Worm (Caenorhabditis elegans): ENCODE data around the gene M03B6.3.

Gene M03B6.3

DNA sequence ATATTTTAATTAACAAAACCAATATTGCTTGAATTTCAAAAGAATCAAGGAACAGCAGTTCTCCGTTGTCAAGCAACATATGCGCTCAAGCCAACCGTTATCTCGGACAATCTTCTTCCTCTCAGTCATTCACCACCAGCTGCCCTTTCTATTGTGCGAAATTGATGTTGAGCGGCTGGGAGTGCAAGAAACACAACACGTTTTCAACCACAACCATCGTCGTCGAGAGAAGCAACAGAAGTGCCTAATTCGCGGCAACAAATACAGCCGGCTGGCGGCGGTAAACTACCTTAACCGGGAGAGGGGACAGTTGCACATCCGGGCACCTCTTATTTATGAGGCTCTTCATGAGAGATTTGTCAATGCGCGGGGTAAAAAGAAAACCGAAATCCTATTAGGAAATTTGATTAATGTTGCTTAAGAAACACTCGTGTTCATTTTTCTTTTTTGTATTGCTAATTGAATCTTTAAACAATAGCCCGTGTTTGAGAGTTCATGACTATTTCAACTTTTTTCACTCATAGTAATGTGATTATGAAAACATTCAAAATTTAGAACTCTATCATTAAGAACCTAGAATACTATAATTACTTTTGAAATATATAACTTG is 17.8 kb upstream of the M03B6.3 start:
- no peak for TF ChIP-seq nhr-71 (tag; optimal IDR thresholded peaks at IDR 0.05)
- TF ChIP-seq lin-14 (GFP tag; optimal IDR thresholded peaks at IDR 0.05) = peak; percentile 29

DNA sequence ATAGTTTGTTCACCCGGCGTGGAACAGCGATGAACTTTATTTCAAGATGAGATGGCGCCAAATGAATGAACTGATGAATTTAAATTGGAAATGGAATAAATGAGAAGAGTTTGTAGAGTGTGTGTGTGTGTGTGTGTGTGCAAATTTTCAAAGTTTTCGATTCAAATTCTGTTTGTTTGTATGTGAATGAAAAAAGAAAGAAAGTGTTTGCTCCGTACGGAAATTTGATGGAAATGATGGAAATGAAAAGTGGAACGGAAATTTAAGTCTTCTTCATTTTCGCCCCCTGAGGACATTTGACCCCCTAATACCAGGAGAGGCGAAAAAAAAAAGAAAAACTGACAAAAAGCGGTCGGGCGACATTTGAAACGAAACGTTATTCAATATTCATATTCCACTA is 14.0 kb upstream of the M03B6.3 start:
- TF ChIP-seq Y116A8C.19 (tag; optimal IDR thresholded peaks at IDR 0.05; ENCODE audit: borderline replicate concordance) (no peak), snu-23 (GFP tag; optimal IDR thresholded peaks at IDR 0.05) (no peak), hlh-4 (tag; optimal IDR thresholded peaks at IDR 0.05) (no peak), ztf-11 (tag; optimal IDR thresholded peaks at IDR 0.05) (no peak), blmp-1 (tag; optimal IDR thresholded peaks at IDR 0.05) (no peak), lin-39 (tag; optimal IDR thresholded peaks at IDR 0.05) (no peak), ceh-63 (GFP tag; optimal IDR thresholded peaks at IDR 0.05) (no peak), ama-1 (optimal IDR thresholded peaks at IDR 0.05) (no peak), fkh-10 (GFP tag; optimal IDR thresholded peaks at IDR 0.05) (no peak), zip-4 (GFP tag; optimal IDR thresholded peaks at IDR 0.05) (no peak), nhr-71 (tag; optimal IDR thresholded peaks at IDR 0.05) (no peak), pag-3 (tag; optimal IDR thresholded peaks at IDR 0.05; ENCODE audit: borderline replicate concordance, insufficient read depth) (no peak)

DNA sequence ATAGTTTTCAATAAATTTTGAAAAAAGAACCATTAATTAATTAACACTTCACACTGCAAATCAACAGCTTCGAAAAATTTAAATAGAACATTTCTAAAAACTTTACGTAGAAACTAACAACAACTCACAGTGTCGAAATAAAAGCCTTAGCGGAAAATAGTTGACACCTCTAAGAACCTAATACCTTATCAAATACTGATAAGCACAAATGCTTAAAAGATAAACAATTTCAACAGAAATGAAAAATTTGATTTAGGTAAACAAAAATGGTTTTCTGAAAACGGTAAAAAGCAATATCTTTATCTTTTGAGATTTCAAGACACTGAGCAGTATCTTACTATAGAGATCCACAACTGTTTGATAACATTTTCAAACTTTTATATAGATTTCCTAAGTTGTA is 12.8 kb upstream of the M03B6.3 start:
- TF ChIP-seq unc-98 (GFP tag; IDR thresholded peaks at IDR 0.05) = no peak
- no peak for TF ChIP-seq sox-4 (tag; optimal IDR thresholded peaks at IDR 0.05)
- peak; percentile 58 for TF ChIP-seq elt-2 (tag; optimal IDR thresholded peaks at IDR 0.05)
- no peak for TF ChIP-seq lin-14 (GFP tag; optimal IDR thresholded peaks at IDR 0.05)
- no peak for TF ChIP-seq aly-2 (tag; optimal IDR thresholded peaks at IDR 0.05)
- no peak for TF ChIP-seq ceh-88 (GFP tag; IDR thresholded peaks at IDR 0.05)

DNA sequence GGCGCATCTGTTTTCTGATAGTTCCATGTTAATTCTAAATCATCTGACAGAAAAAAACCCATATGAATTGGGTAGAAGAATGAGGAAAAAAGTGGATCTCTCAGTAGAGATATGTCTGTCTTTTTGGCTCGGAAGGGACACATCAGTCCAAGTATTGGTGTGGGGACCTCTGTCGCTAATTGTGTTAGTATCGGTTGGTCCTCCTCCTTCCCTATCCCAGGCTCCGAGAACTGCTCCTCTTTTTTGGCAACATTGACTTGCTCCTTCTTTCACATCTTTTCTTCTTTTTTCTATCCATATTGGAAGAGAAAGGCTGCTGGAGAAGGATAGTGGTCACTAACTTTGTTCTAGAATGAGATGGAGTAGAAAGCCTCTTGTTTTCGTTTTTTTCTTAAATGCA is 11.8 kb upstream of the M03B6.3 start:
- TF ChIP-seq nhr-71 (tag; optimal IDR thresholded peaks at IDR 0.05) (no peak), ceh-63 (GFP tag; optimal IDR thresholded peaks at IDR 0.05) (no peak), ets-5 (GFP tag; IDR thresholded peaks at IDR 0.05) (no peak), C34B4.2 (tag; optimal IDR thresholded peaks at IDR 0.05) (no peak), lin-14 (GFP tag; optimal IDR thresholded peaks at IDR 0.05) (peak; percentile 55), unc-30 (tag; optimal IDR thresholded peaks at IDR 0.05) (no peak), elt-3 (tag; optimal IDR thresholded peaks at IDR 0.05) (no peak)

DNA sequence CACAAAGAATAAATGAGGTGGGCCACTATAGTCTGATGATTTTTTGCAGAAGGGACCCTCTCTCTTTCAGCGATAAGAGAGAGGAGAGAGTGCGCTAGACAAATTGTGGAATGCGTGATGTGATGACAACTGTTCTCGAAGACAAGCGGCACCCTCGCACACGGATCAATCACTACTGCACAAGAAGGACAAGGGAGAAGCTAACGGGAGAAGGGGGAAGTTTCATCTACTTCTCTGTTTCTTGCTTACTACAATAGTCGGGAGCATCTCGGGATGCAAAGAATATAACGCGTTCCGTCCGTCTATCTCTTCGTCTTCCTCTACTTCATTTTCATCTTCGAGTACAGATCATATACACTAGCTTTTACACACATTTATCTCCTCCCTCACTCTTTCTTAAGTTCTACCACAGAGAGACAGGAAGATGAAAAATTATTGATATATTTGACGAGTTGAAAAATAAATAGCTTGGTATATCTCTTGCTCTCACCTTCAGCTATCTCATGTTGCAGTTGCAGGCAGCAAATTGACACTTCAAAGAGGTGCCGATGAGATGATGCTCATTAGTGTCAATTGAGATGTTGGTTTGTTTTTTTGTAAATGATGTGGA is 9.3 kb upstream of the M03B6.3 start:
- TF ChIP-seq nhr-90 (tag; optimal IDR thresholded peaks at IDR 0.05; ENCODE audit: poor library complexity) = no peak
- TF ChIP-seq snu-23 (GFP tag; optimal IDR thresholded peaks at IDR 0.05) = peak; percentile 2
- TF ChIP-seq nhr-71 (tag; optimal IDR thresholded peaks at IDR 0.05) = peak; percentile 58
- TF ChIP-seq lin-14 (GFP tag; optimal IDR thresholded peaks at IDR 0.05) = peak; percentile 80
- TF ChIP-seq pax-3 (tag; optimal IDR thresholded peaks at IDR 0.05) = no peak
- TF ChIP-seq unc-130 (tag; optimal IDR thresholded peaks at IDR 0.05) = peak; percentile 40
- peak; percentile 10; the same call in 1 of the 2 replicates for TF ChIP-seq nhr-19 (GFP tag; conservative IDR thresholded peaks at IDR 0.05)
- peak; percentile 16 for TF ChIP-seq nhr-20 (tag; optimal IDR thresholded peaks at IDR 0.05)
- no peak for TF ChIP-seq nhr-85 (tag)
- TF ChIP-seq rnt-1 (tag; optimal IDR thresholded peaks at IDR 0.05) = peak; percentile 63

DNA sequence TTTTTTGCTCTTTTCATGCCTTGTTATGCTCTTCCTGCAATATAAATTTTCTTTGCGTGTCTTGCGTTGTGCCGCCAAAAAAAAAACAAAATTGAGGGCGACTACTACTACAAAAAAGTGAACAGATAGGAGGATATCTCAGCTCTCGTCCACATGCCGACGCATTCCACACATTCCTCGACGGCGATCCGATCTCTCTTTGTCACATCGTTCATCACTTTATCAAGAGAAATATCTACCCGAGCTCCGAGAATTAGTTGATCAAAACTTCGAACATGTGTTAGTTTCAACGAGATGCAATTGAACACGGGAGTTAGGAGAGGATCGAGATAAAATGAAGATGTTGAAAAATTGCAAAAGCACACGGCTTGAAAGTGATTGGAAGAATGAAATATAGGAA is 7.0 kb upstream of the M03B6.3 start:
- no peak for TF ChIP-seq ceh-63 (GFP tag; optimal IDR thresholded peaks at IDR 0.05)
- TF ChIP-seq isw-1 (GFP tag; IDR thresholded peaks at IDR 0.05) = no peak
- TF ChIP-seq dsc-1 (tag; optimal IDR thresholded peaks at IDR 0.05) = no peak
- no peak for TF ChIP-seq pax-3 (tag; optimal IDR thresholded peaks at IDR 0.05)
- no peak for TF ChIP-seq unc-98 (GFP tag; IDR thresholded peaks at IDR 0.05)
- TF ChIP-seq fkh-10 (GFP tag; optimal IDR thresholded peaks at IDR 0.05) = no peak
- TF ChIP-seq nhr-84 (tag; optimal IDR thresholded peaks at IDR 0.05) = no peak
- no peak for TF ChIP-seq nhr-76 (tag; optimal IDR thresholded peaks at IDR 0.05)
- no peak for TF ChIP-seq lin-14 (GFP tag; optimal IDR thresholded peaks at IDR 0.05)
- TF ChIP-seq nhr-77 (tag; optimal IDR thresholded peaks at IDR 0.05) = no peak
- TF ChIP-seq hlh-4 (tag; optimal IDR thresholded peaks at IDR 0.05) = no peak
- no peak for TF ChIP-seq aha-1 (tag; optimal IDR thresholded peaks at IDR 0.05)
- no peak for TF ChIP-seq blmp-1 (tag; optimal IDR thresholded peaks at IDR 0.05)
